Fruit fly (Drosophila melanogaster): Measurements from ENCODE around the gene Set.

DNA sequence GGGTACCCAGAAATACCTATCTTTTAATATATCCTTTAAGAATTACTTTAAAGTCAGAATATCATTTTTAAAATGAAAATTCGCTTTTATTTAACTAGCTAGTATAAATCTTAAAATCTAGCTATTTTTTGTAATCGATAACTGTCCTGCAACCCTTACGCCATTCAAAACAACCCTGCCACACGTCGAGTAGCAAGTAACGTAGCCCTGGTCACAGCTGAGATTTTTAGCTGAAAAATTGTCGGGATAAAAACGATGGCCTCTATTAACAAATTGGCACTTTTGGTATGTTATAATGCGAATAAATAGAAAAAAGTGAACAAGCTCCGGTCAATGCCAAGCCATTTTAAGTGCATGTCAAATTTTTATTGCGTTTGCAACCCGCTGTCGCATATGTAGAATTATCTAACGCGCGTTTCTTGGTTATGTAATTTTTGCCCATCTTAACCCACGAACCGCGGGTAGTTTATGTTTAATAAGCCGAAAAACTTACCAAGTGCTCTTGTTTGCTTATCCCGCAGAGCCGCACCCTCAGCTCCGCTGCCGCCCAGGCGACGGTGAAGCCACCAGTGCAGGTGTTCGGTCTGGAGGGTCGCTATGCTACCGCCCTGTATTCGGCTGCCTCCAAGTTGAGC is 2.2 kb downstream of the Set start, which contains the start of gene ATPsynO:
- TF ChIP-seq Dll (optimal IDR thresholded peaks at IDR 0.05), result no peak
- TF ChIP-seq usp (GFP tag; optimal IDR thresholded peaks at IDR 0.05), result no peak
- TF ChIP-seq psq (optimal IDR thresholded peaks at IDR 0.05), result no peak
- no peak for TF ChIP-seq CG8478 (optimal IDR thresholded peaks at IDR 0.05)
- TF ChIP-seq EcR (GFP tag; optimal IDR thresholded peaks at IDR 0.05), result no peak

All from whole organism.